Fruit fly (Drosophila melanogaster) whole organism, wandering third instar larva: ENCODE results near the gene CG31178.

Source experiments
- ey ChIP-seq: fragments of 200-800 bp; sonication (Bioruptor generic); optimal IDR thresholded peaks from 2 replicates; lab custom pipeline; 2016; ENCODE audit warnings: missing biosample characterization, missing genetic modification characterization
- fru ChIP-seq: fragments of 200-800 bp; sonication (Bioruptor generic); optimal IDR thresholded peaks from 3 replicates; lab custom pipeline; 2016; ENCODE audit warnings: missing biosample characterization, mild to moderate bottlenecking, missing genetic modification characterization

dm6 chr3R:21911516-21911915, 38.0 kb downstream of the CG31178 start, which contains the start of gene Qsox3:
- no peak for TF ChIP-seq fru (GFP tag; lab: Kevin White, UChicago)
- TF ChIP-seq ey (GFP tag; lab: Kevin White, UChicago): no peak
